Worm (Caenorhabditis elegans) whole organism, late embryonic: ENCODE results near the gene str-165.

Experiments used
- F13H6.1 ChIP-seq: sonication (generic microtip); optimal IDR thresholded peaks from 2 replicates; lab custom pipeline; 2016; ENCODE audit warnings: missing genetic modification characterization, missing compliant biosample characterization
- K09A11.1 ChIP-seq: sonication (generic microtip); optimal IDR thresholded peaks from 2 replicates; lab custom pipeline; 2017; ENCODE audit warnings: antibody characterized with exemption, mild to moderate bottlenecking, missing genetic modification characterization, missing compliant biosample characterization; ENCODE audit not compliant: insufficient read depth
- ceh-14 ChIP-seq: sonication (generic microtip); optimal IDR thresholded peaks from 2 replicates; lab custom pipeline; 2016; ENCODE audit warnings: missing genotype, missing genetic modification characterization, missing compliant biosample characterization
- ceh-2 ChIP-seq: sonication (generic microtip); optimal IDR thresholded peaks from 2 replicates; lab custom pipeline; 2016; ENCODE audit warnings: missing genotype, missing genetic modification characterization, missing compliant biosample characterization
- ceh-24 ChIP-seq: sonication (generic microtip); optimal IDR thresholded peaks from 2 replicates; lab custom pipeline; 2016; ENCODE audit warnings: mild to moderate bottlenecking, missing genetic modification characterization, missing compliant biosample characterization
- ceh-31 ChIP-seq: sonication (generic microtip); optimal IDR thresholded peaks from 2 replicates; lab custom pipeline; 2016; ENCODE audit warnings: missing genetic modification characterization, missing compliant biosample characterization
- ceh-34 ChIP-seq: sonication (generic microtip); optimal IDR thresholded peaks from 2 replicates; lab custom pipeline; 2016; ENCODE audit warnings: mild to moderate bottlenecking, missing genetic modification characterization, missing compliant biosample characterization
- ceh-48 ChIP-seq: sonication (generic microtip); optimal IDR thresholded peaks from 2 replicates; lab custom pipeline; 2016; ENCODE audit warnings: missing genetic modification characterization, inconsistent platforms, missing compliant biosample characterization
- ceh-9 ChIP-seq: sonication (generic microtip); optimal IDR thresholded peaks from 2 replicates; lab custom pipeline; 2016; ENCODE audit warnings: mild to moderate bottlenecking, missing genetic modification characterization, inconsistent platforms, missing compliant biosample characterization
- che-1 ChIP-seq: sonication (generic microtip); optimal IDR thresholded peaks from 2 replicates; lab custom pipeline; 2016; ENCODE audit warnings: mild to moderate bottlenecking, missing genetic modification characterization, missing compliant biosample characterization
- elt-2 ChIP-seq: sonication (generic microtip); optimal IDR thresholded peaks from 2 replicates; lab custom pipeline; 2016; ENCODE audit warnings: missing genetic modification reagents, missing genetic modification characterization, missing compliant biosample characterization
- hlh-15 ChIP-seq: sonication (generic microtip); optimal IDR thresholded peaks from 2 replicates; lab custom pipeline; 2016; ENCODE audit warnings: missing genetic modification characterization, missing compliant biosample characterization
- hlh-6 ChIP-seq: sonication (generic microtip); optimal IDR thresholded peaks from 2 replicates; lab custom pipeline; 2016; ENCODE audit warnings: missing genotype, missing genetic modification characterization, missing compliant biosample characterization
- lim-6 ChIP-seq: sonication (generic microtip); optimal IDR thresholded peaks from 2 replicates; lab custom pipeline; 2016; ENCODE audit warnings: missing genetic modification characterization, missing compliant biosample characterization
- lin-11 ChIP-seq: fragments of 200-800 bp; sonication (Bioruptor generic); optimal IDR thresholded peaks from 2 replicates; lab custom pipeline; 2018; ENCODE audit warnings: mild to moderate bottlenecking, missing genetic modification characterization, missing compliant biosample characterization
- madf-2 ChIP-seq: sonication (generic microtip); optimal IDR thresholded peaks from 2 replicates; lab custom pipeline; 2017; ENCODE audit warnings: missing genetic modification characterization, missing compliant biosample characterization
- nfya-1 ChIP-seq: sonication (generic microtip); optimal IDR thresholded peaks from 2 replicates; lab custom pipeline; 2017; ENCODE audit warnings: missing genetic modification characterization, mild to moderate bottlenecking, missing compliant biosample characterization, antibody characterized with exemption, moderate library complexity
- nhr-232 ChIP-seq: sonication (generic microtip); optimal IDR thresholded peaks from 2 replicates; lab custom pipeline; 2016; ENCODE audit warnings: missing genetic modification characterization, missing compliant biosample characterization
- npax-4 ChIP-seq: sonication (generic microtip); optimal IDR thresholded peaks from 2 replicates; lab custom pipeline; 2016; ENCODE audit warnings: missing genetic modification characterization, missing compliant biosample characterization
- pat-9 ChIP-seq: fragments of 200-800 bp; sonication (Bioruptor generic); optimal IDR thresholded peaks from 2 replicates; lab custom pipeline; 2018; ENCODE audit warnings: mild to moderate bottlenecking, missing genetic modification characterization, moderate library complexity, missing compliant biosample characterization
- pax-1 ChIP-seq: fragments of 150-350 bp; optimal IDR thresholded peaks from 2 replicates; lab custom pipeline; 2014; ENCODE audit warnings: missing biosample characterization, missing genetic modification characterization
- pha-2 ChIP-seq: sonication (generic microtip); optimal IDR thresholded peaks from 2 replicates; lab custom pipeline; 2017; ENCODE audit warnings: mild to moderate bottlenecking, missing genetic modification characterization, missing compliant biosample characterization
- pha-4 ChIP-seq: fragments of 150-350 bp; optimal IDR thresholded peaks from 2 replicates; lab custom pipeline; 2018; ENCODE audit warnings: missing biosample characterization, missing genetic modification reagents, missing genetic modification characterization
- pqm-1 ChIP-seq: sonication (generic microtip); optimal IDR thresholded peaks from 2 replicates; lab custom pipeline; 2016; ENCODE audit warnings: missing genetic modification characterization, missing compliant biosample characterization
- ref-2 ChIP-seq: sonication (generic microtip); optimal IDR thresholded peaks from 2 replicates; lab custom pipeline; 2016; ENCODE audit warnings: missing genetic modification characterization, missing compliant biosample characterization
- rnt-1 ChIP-seq: sonication (generic microtip); optimal IDR thresholded peaks from 2 replicates; lab custom pipeline; 2016; ENCODE audit warnings: missing genetic modification characterization, missing compliant biosample characterization
- sdc-2 ChIP-seq: sonication (generic microtip); optimal IDR thresholded peaks from 2 replicates; lab custom pipeline; 2016; ENCODE audit warnings: missing genotype, missing genetic modification characterization, missing compliant biosample characterization
- sox-2 ChIP-seq: fragments of 200-800 bp; sonication (Bioruptor generic); IDR thresholded peaks from 2 replicates; pipeline ENCODE4 v1.3.6; 2022; ENCODE audit warnings: missing genetic modification reagents, missing genetic modification characterization, missing compliant biosample characterization
- tbx-2 ChIP-seq: sonication (generic microtip); optimal IDR thresholded peaks from 2 replicates; lab custom pipeline; 2016; ENCODE audit warnings: missing genetic modification characterization, missing compliant biosample characterization
- unc-3 ChIP-seq, 2 experiments: fragments of 200-800 bp in 1 of 2; sonication (Bioruptor generic) in 1 of 2; sonication (generic microtip) in 1 of 2; conservative IDR thresholded peaks in 1 of 2; optimal IDR thresholded peaks in 1 of 2; 2 replicates each; pipeline versions ENCODE4 v1.3.6 to Lab custom; 2016 to 2022; ENCODE audit warnings: missing compliant biosample characterization in 2 of 2, missing genetic modification characterization in 2 of 2, missing genetic modification reagents in 1 of 2
- unc-42 ChIP-seq: sonication (generic microtip); optimal IDR thresholded peaks from 2 replicates; lab custom pipeline; 2016; ENCODE audit warnings: missing genotype, missing genetic modification characterization, missing compliant biosample characterization
- unc-86 ChIP-seq: sonication (generic microtip); optimal IDR thresholded peaks from 2 replicates; lab custom pipeline; 2016; ENCODE audit warnings: missing genetic modification characterization, missing compliant biosample characterization
- zip-5 ChIP-seq: sonication (generic microtip); optimal IDR thresholded peaks from 2 replicates; lab custom pipeline; 2016; ENCODE audit warnings: missing genetic modification characterization, missing compliant biosample characterization
- ztf-16 ChIP-seq: sonication (generic microtip); optimal IDR thresholded peaks from 2 replicates; lab custom pipeline; 2017; ENCODE audit warnings: missing genetic modification characterization, missing compliant biosample characterization

The str-165 gene

DNA sequence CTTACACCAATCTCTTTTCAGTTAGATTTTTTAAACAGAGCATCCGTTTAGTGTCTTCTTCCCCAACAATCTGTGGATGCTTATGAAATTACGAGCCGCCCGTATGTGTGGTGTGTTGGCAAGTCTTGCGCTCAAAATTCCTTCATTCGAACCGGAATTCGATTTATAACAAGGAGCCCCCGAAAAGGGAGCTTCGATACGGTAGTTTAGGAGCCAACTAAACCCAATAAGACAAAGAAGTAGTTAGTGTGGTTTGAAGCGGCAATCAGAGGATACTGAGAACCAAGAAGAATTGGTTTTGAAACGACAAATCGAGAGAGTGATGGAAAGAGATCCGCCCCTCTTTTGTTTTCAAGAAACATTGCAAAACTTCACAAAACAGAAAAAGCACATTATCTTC, 18.6 kb upstream of the str-165 start:
- TF ChIP-seq ceh-31 (tag; lab: Kevin White, UChicago) (no peak), pha-4 (tag; lab: Kevin White, UChicago) (no peak), unc-3 (GFP tag; conservative IDR thresholded peaks at IDR 0.05; lab: Robert Waterston, UW) (no peak), unc-3 (tag; optimal IDR thresholded peaks at IDR 0.05; lab: Kevin White, UChicago) (no peak), lim-6 (tag; lab: Kevin White, UChicago) (no peak), ceh-14 (no peak), unc-42 (peak; percentile 68)

DNA sequence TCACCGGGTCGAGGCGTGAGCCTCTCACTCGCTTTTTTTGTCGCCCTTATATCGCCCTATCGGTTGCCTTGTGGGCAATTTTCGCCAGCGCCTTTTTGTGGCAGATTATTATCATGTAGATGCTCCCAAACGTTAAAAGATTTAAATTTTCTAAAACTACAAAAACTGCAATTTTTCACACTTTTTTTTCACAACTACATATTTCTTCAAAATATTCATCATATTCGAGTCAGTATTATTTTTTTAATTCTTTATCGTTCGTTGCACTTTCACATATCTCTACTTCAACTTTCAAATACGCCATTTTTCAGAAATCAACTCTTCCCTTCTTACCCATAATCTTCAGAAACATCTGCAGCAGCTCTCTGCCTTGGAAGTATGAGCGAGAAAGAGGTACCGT, 18.0 kb upstream of the str-165 start, which contains the start of gene ceh-24:
ceh-24 (plus strand) TSS at position 301 of the 400 bp plus-strand sequence.
- no peak for TF ChIP-seq unc-86 (tag; lab: Kevin White, UChicago)
- TF ChIP-seq unc-3 (GFP tag; conservative IDR thresholded peaks at IDR 0.05; lab: Robert Waterston, UW), result no peak
- no peak for TF ChIP-seq unc-3 (tag; optimal IDR thresholded peaks at IDR 0.05; lab: Kevin White, UChicago)
- TF ChIP-seq ceh-24 (tag; lab: Kevin White, UChicago), result no peak
- TF ChIP-seq elt-2 (tag; lab: Kevin White, UChicago), result no peak
- TF ChIP-seq ceh-31 (tag; lab: Kevin White, UChicago), result no peak
- no peak for TF ChIP-seq pqm-1 (tag; lab: Kevin White, UChicago)
- TF ChIP-seq ceh-14, result no peak
- no peak for TF ChIP-seq zip-5 (tag; lab: Kevin White, UChicago)
- no peak for TF ChIP-seq pat-9 (tag; lab: Kevin White, UChicago)
- TF ChIP-seq F13H6.1 (tag; lab: Kevin White, UChicago), result no peak
- TF ChIP-seq lim-6 (tag; lab: Kevin White, UChicago), result no peak
- no peak for TF ChIP-seq madf-2 (tag; lab: Kevin White, UChicago)
- TF ChIP-seq ceh-48 (tag; lab: Kevin White, UChicago), result no peak

- TF ChIP-seq pha-2 (no peak), elt-2 (tag; lab: Kevin White, UChicago) (no peak), nhr-232 (tag; lab: Kevin White, UChicago) (no peak), npax-4 (no peak)
Measured at ce11 chrV:13816877-13817276, 14.0 kb upstream of the str-165 start, which contains the start of gene F55B12.2. F55B12.2 (minus strand) TSS chrV:13816977.

ce11 chrV:13818824-13819408, 12.0 kb upstream of the str-165 start, which contains the start of gene sel-10:
sel-10 (plus strand) TSS chrV:13819361.
- TF ChIP-seq che-1 (tag; lab: Kevin White, UChicago) (no peak), unc-86 (tag; lab: Kevin White, UChicago) (no peak), nhr-232 (tag; lab: Kevin White, UChicago) (no peak), nfya-1 (peak; percentile 25), rnt-1 (tag; lab: Kevin White, UChicago) (peak; percentile 11), madf-2 (tag; lab: Kevin White, UChicago) (no peak), tbx-2 (tag; lab: Kevin White, UChicago) (peak; percentile 19), sox-2 (GFP tag; lab: Robert Waterston, UW) (no peak), ceh-48 (tag; lab: Kevin White, UChicago) (peak; percentile 7), elt-2 (tag; lab: Kevin White, UChicago) (peak; percentile 41), ceh-31 (tag; lab: Kevin White, UChicago) (peak; percentile 33), ceh-34 (no peak), ceh-14 (no peak), hlh-6 (tag; lab: Kevin White, UChicago) (no peak), K09A11.1 (tag; lab: Kevin White, UChicago) (no peak)

DNA sequence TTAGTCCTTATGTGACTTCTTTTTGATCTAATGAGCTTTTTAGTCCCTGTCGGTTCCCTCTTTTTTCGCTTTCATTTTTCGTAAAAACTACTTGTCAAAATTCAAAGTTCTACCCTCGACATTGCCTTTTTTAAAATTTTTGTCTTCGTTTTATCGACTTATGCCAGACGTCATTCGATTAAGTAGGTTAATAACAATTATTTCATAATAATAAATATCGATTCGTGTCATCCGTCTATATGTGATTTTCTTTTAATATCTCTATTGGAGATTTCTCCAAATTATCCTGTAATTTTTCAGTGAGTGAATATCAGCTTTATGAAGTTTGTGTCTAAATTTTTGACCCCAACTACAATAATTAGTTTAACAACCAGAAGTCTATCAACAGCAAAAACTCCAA, 8.2 kb upstream of the str-165 start, which contains the start of gene hpo-31:
hpo-31 (plus strand) TSS at position 301 of the 400 bp plus-strand sequence.
- TF ChIP-seq hlh-15 (tag; lab: Kevin White, UChicago) (no peak), ceh-9 (no peak), ceh-24 (tag; lab: Kevin White, UChicago) (no peak), sdc-2 (tag; lab: Kevin White, UChicago) (no peak), pax-1 (tag; lab: Kevin White, UChicago) (no peak), lin-11 (tag; lab: Kevin White, UChicago) (no peak), zip-5 (tag; lab: Kevin White, UChicago) (no peak), ceh-2 (tag; lab: Kevin White, UChicago) (no peak), unc-86 (tag; lab: Kevin White, UChicago) (no peak), ceh-31 (tag; lab: Kevin White, UChicago) (no peak), ceh-48 (tag; lab: Kevin White, UChicago) (no peak), ref-2 (tag; lab: Kevin White, UChicago) (no peak), ztf-16 (tag; lab: Kevin White, UChicago) (no peak)
